Worm (Caenorhabditis elegans) whole organism, L4/young adult: ENCODE measurements around the gene W09D6.1.

Experiments used
- W03F9.2 ChIP-seq: fragments of 150-350 bp; optimal IDR thresholded peaks from 2 replicates; lab custom pipeline; 2014; ENCODE audit warnings: missing biosample characterization, missing genetic modification characterization
- dao-5 ChIP-seq: sonication (generic microtip); optimal IDR thresholded peaks from 2 replicates; lab custom pipeline; 2016; ENCODE audit warnings: missing genotype, missing genetic modification characterization, moderate library complexity, missing compliant biosample characterization
- him-1 ChIP-seq: sonication (generic microtip); optimal IDR thresholded peaks from 2 replicates; lab custom pipeline; 2016; ENCODE audit warnings: missing genotype, missing genetic modification reagents, missing genetic modification characterization, missing compliant biosample characterization

DNA sequence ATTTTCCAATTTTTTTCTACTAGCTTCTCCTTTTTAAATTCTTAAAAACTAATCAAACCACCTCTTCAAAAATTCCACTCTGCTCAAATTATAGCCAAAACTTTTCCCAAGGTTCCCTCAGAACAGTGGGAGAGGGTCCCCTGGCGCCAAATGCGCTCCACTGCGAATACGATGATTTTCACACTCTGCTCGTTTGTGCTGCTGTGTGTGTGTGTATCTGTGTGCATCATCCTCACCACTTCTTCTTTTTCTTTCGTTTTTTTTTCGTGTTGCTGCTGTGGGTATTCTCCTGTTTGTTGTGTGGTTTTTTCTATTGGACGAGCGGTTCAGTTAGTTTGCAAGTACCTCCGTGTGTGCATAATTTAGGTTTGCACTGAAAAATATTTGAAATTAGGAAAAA lies 29.4 kb upstream of the W09D6.1 start:
- TF ChIP-seq dao-5 (tag; lab: Kevin White, UChicago) (no peak), him-1 (tag; lab: Kevin White, UChicago) (no peak), W03F9.2 (tag; lab: Kevin White, UChicago) (no peak)
